Worm (Caenorhabditis elegans) whole organism, late embryonic: ENCODE measurements around the gene Y73B6BL.31.

ENCODE experiments used
- C08G9.2 ChIP-seq: sonication (generic microtip); optimal IDR thresholded peaks from 2 replicates; lab custom pipeline; 2016; ENCODE audit warnings: mild to moderate bottlenecking, missing genetic modification characterization, moderate library complexity, missing compliant biosample characterization
- Y22D7AL.16 ChIP-seq: sonication (generic microtip); optimal IDR thresholded peaks from 2 replicates; lab custom pipeline; 2016; ENCODE audit warnings: missing genetic modification characterization, missing compliant biosample characterization
- ahr-1 ChIP-seq: sonication (generic microtip); optimal IDR thresholded peaks from 2 replicates; lab custom pipeline; 2016; ENCODE audit warnings: missing genetic modification characterization, missing compliant biosample characterization
- ama-1 ChIP-seq: fragments of 150-350 bp; optimal IDR thresholded peaks from 2 replicates; lab custom pipeline; 2014
- ceh-22 ChIP-seq: sonication (generic microtip); optimal IDR thresholded peaks from 2 replicates; lab custom pipeline; 2017; ENCODE audit warnings: missing biosample characterization, missing genetic modification characterization
- ceh-31 ChIP-seq: sonication (generic microtip); optimal IDR thresholded peaks from 2 replicates; lab custom pipeline; 2016; ENCODE audit warnings: missing genetic modification characterization, missing compliant biosample characterization
- ets-4 ChIP-seq: sonication (generic microtip); optimal IDR thresholded peaks from 2 replicates; lab custom pipeline; 2016; ENCODE audit warnings: missing genetic modification characterization, missing compliant biosample characterization
- nhr-232 ChIP-seq: sonication (generic microtip); optimal IDR thresholded peaks from 2 replicates; lab custom pipeline; 2016; ENCODE audit warnings: missing genetic modification characterization, missing compliant biosample characterization
- odd-2 ChIP-seq: sonication (generic microtip); optimal IDR thresholded peaks from 2 replicates; lab custom pipeline; 2017; ENCODE audit warnings: antibody characterized with exemption, mild to moderate bottlenecking, missing genetic modification characterization, missing compliant biosample characterization
- rnt-1 ChIP-seq: sonication (generic microtip); optimal IDR thresholded peaks from 2 replicates; lab custom pipeline; 2016; ENCODE audit warnings: missing genetic modification characterization, missing compliant biosample characterization
- sdc-2 ChIP-seq: sonication (generic microtip); optimal IDR thresholded peaks from 2 replicates; lab custom pipeline; 2016; ENCODE audit warnings: missing genotype, missing genetic modification characterization, missing compliant biosample characterization
- tbx-2 ChIP-seq: sonication (generic microtip); optimal IDR thresholded peaks from 2 replicates; lab custom pipeline; 2016; ENCODE audit warnings: missing genetic modification characterization, missing compliant biosample characterization
- ztf-16 ChIP-seq: sonication (generic microtip); optimal IDR thresholded peaks from 2 replicates; lab custom pipeline; 2017; ENCODE audit warnings: missing genetic modification characterization, missing compliant biosample characterization

DNA sequence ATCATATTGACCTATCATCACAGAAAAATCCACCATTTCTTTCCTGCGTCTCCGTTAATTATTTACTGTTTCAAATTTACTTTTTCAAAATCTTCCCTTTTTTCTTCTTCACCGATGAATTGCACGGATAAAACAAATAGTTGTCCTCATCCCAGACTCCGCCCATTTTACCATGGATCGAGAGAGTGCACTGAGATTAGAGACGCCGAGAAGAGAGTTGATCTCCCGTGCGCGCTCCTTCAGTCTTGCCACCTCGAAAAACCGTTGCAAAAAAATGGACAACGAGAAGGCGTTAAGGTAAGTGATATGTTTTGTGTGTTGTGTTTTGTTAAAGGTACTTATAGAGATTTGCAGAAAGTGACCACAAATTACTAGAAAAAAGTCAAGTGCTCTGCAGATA, 3.6 kb upstream of the Y73B6BL.31 start, which contains the start of gene dlc-5:
- TF ChIP-seq nhr-232 (tag; lab: Kevin White, UChicago) (no peak), ceh-31 (no peak), ahr-1 (tag; lab: Kevin White, UChicago) (no peak), Y22D7AL.16 (no peak), ets-4 (tag; lab: Kevin White, UChicago) (no peak), odd-2 (no peak), ceh-22 (tag; lab: Kevin White, UChicago) (no peak), C08G9.2 (tag; lab: Kevin White, UChicago) (no peak), tbx-2 (tag; lab: Kevin White, UChicago) (no peak), ama-1 (lab: Kevin White, UChicago) (no peak), rnt-1 (tag; lab: Kevin White, UChicago) (no peak), sdc-2 (no peak), ztf-16 (no peak)
